Fruit fly (Drosophila melanogaster) whole organism, embryonic: ENCODE results near the gene CG8944.

ENCODE experiments used
- Adf1 ChIP-seq: fragments of 200-800 bp; sonication (Bioruptor generic); IDR thresholded peaks from 2 replicates; pipeline ENCODE4 v1.3.6; 2022; ENCODE audit warnings: missing biosample characterization, missing genetic modification characterization
- Antp ChIP-seq: fragments of 200-800 bp; sonication (Bioruptor generic); optimal IDR thresholded peaks from 3 replicates; lab custom pipeline; 2016; ENCODE audit warnings: missing biosample characterization, missing genetic modification characterization
- Bteb2 ChIP-seq: fragments of 200-800 bp; sonication (Bioruptor generic); optimal IDR thresholded peaks from 2 replicates; lab custom pipeline; 2016; ENCODE audit warnings: missing biosample characterization, missing genetic modification characterization
- CG10979 ChIP-seq: fragments of 200-800 bp; sonication (Bioruptor generic); optimal IDR thresholded peaks from 2 replicates; lab custom pipeline; 2018; ENCODE audit warnings: missing biosample characterization, mild to moderate bottlenecking, missing genetic modification characterization, moderate library complexity
- CG11695 ChIP-seq: fragments of 200-800 bp; sonication (Bioruptor generic); IDR thresholded peaks from 3 replicates; pipeline ENCODE4 v1.3.6; 2022; ENCODE audit warnings: missing biosample characterization, missing genetic modification characterization
- CG12155 ChIP-seq: fragments of 200-800 bp; sonication (Bioruptor generic); optimal IDR thresholded peaks from 3 replicates; lab custom pipeline; 2016; ENCODE audit warnings: missing biosample characterization, missing genetic modification characterization
- CG14860 ChIP-seq: fragments of 200-800 bp; sonication (Bioruptor generic); IDR thresholded peaks from 3 replicates; pipeline ENCODE4 v1.3.6; 2022; ENCODE audit warnings: missing biosample characterization, missing genetic modification characterization; ENCODE audit not compliant: partially characterized antibody
- CG15479 ChIP-seq: fragments of 200-800 bp; sonication (Bioruptor generic); optimal IDR thresholded peaks from 3 replicates; lab custom pipeline; 2019; ENCODE audit warnings: missing biosample characterization, mild to moderate bottlenecking, missing genetic modification characterization, moderate library complexity
- CG15696 ChIP-seq: fragments of 200-800 bp; sonication (Bioruptor generic); optimal IDR thresholded peaks from 2 replicates; lab custom pipeline; 2019; ENCODE audit warnings: missing biosample characterization, mild to moderate bottlenecking, missing genetic modification characterization, moderate library complexity
- CG1647 ChIP-seq: fragments of 200-800 bp; sonication (Bioruptor generic); optimal IDR thresholded peaks from 3 replicates; lab custom pipeline; 2016; ENCODE audit warnings: missing biosample characterization, missing genetic modification characterization
- CG18011 ChIP-seq: fragments of 200-800 bp; sonication (Bioruptor generic); optimal IDR thresholded peaks from 2 replicates; lab custom pipeline; 2017; ENCODE audit warnings: missing biosample characterization, missing genetic modification characterization, mild to moderate bottlenecking, moderate library complexity, missing genotype
- CG30020 ChIP-seq: fragments of 200-800 bp; optimal IDR thresholded peaks from 2 replicates; lab custom pipeline; 2019; ENCODE audit warnings: missing biosample characterization, mild to moderate bottlenecking, missing genetic modification characterization, moderate library complexity
- CG30403 ChIP-seq: fragments of 200-800 bp; sonication (Bioruptor generic); optimal IDR thresholded peaks from 3 replicates; lab custom pipeline; 2016; ENCODE audit warnings: missing biosample characterization, missing genetic modification characterization
- CG32532 ChIP-seq: fragments of 200-800 bp; sonication (Bioruptor generic); IDR thresholded peaks from 2 replicates; pipeline ENCODE4 v1.3.6; 2022; ENCODE audit warnings: missing biosample characterization, missing genetic modification characterization
- CG32772 ChIP-seq: fragments of 200-800 bp; sonication (Bioruptor generic); IDR thresholded peaks from 2 replicates; pipeline ENCODE4 v1.3.6; 2022; ENCODE audit warnings: missing biosample characterization, missing genetic modification characterization
- CG33213 ChIP-seq: fragments of 200-800 bp; sonication (Bioruptor generic); optimal IDR thresholded peaks from 3 replicates; lab custom pipeline; 2016; ENCODE audit warnings: missing biosample characterization, missing genetic modification characterization
- CG4360 ChIP-seq: fragments of 200-800 bp; sonication (Bioruptor generic); IDR thresholded peaks from 2 replicates; pipeline ENCODE4 v1.3.6; 2022; ENCODE audit warnings: missing biosample characterization, missing genetic modification characterization
- CG4404 ChIP-seq: fragments of 200-800 bp; sonication (Bioruptor generic); IDR thresholded peaks from 2 replicates; pipeline ENCODE4 v1.3.6; 2022; ENCODE audit warnings: missing biosample characterization, missing genetic modification characterization
- CG4820 ChIP-seq: fragments of 200-800 bp; sonication (Bioruptor generic); optimal IDR thresholded peaks from 3 replicates; lab custom pipeline; 2016; ENCODE audit warnings: missing biosample characterization, missing genetic modification characterization
- CG6683 ChIP-seq: fragments of 200-800 bp; sonication (Bioruptor generic); optimal IDR thresholded peaks from 2 replicates; lab custom pipeline; 2017; ENCODE audit warnings: missing biosample characterization, mild to moderate bottlenecking, missing genetic modification characterization, missing genetic modification reagents
- CG7928 ChIP-seq: fragments of 200-800 bp; sonication (Bioruptor generic); optimal IDR thresholded peaks from 2 replicates; lab custom pipeline; 2017; ENCODE audit warnings: missing biosample characterization, mild to moderate bottlenecking, missing genetic modification characterization
- CG8359 ChIP-seq: fragments of 200-800 bp; sonication (Bioruptor generic); optimal IDR thresholded peaks from 2 replicates; lab custom pipeline; 2017; ENCODE audit warnings: missing biosample characterization, mild to moderate bottlenecking, missing genetic modification characterization, borderline replicate concordance
- Camta ChIP-seq: fragments of 200-800 bp; sonication (Bioruptor generic); optimal IDR thresholded peaks from 2 replicates; lab custom pipeline; 2016; ENCODE audit warnings: missing biosample characterization, missing genetic modification characterization
- Chrac-16 ChIP-seq: fragments of 200-800 bp; sonication (Bioruptor generic); optimal IDR thresholded peaks from 3 replicates; lab custom pipeline; 2016; ENCODE audit warnings: missing biosample characterization, missing genetic modification characterization
- CrebB ChIP-seq: fragments of 200-800 bp; sonication (Bioruptor generic); optimal IDR thresholded peaks from 3 replicates; lab custom pipeline; 2018; ENCODE audit warnings: missing biosample characterization, mild to moderate bottlenecking, missing genetic modification characterization
- Elba2 ChIP-seq: fragments of 200-800 bp; sonication (Bioruptor generic); optimal IDR thresholded peaks from 3 replicates; lab custom pipeline; 2016; ENCODE audit warnings: missing biosample characterization, missing genetic modification characterization
- HLHmδ ChIP-seq: fragments of 200-800 bp; sonication (Bioruptor generic); optimal IDR thresholded peaks from 2 replicates; lab custom pipeline; 2018; ENCODE audit warnings: missing biosample characterization, mild to moderate bottlenecking, missing genetic modification characterization, moderate library complexity
- Lpt ChIP-seq: fragments of >200 bp; optimal IDR thresholded peaks from 2 replicates; lab custom pipeline; 2018; ENCODE audit warnings: missing biosample characterization, missing genetic modification characterization
- NC2α ChIP-seq: fragments of 200-800 bp; sonication (Bioruptor generic); optimal IDR thresholded peaks from 2 replicates; lab custom pipeline; 2016; ENCODE audit warnings: missing biosample characterization, missing genetic modification characterization
- Neu2 ChIP-seq: fragments of 200-800 bp; sonication (Bioruptor generic); optimal IDR thresholded peaks from 3 replicates; lab custom pipeline; 2016; ENCODE audit warnings: missing biosample characterization, missing genetic modification characterization, borderline replicate concordance
- NfI ChIP-seq: fragments of 200-800 bp; sonication (Bioruptor generic); optimal IDR thresholded peaks from 3 replicates; lab custom pipeline; 2018; ENCODE audit warnings: missing biosample characterization, mild to moderate bottlenecking, missing genetic modification characterization, moderate library complexity
- Scr ChIP-seq: fragments of 200-800 bp; sonication (Bioruptor generic); IDR thresholded peaks from 2 replicates; pipeline ENCODE4 v1.3.6; 2022; ENCODE audit warnings: missing biosample characterization, missing genetic modification characterization; ENCODE audit not compliant: partially characterized antibody
- Sin3A ChIP-seq: fragments of >200 bp; optimal IDR thresholded peaks from 2 replicates; lab custom pipeline; 2018
- Stat92E ChIP-seq, 3 experiments: fragments of >200 bp in 2 of 3; fragments of 200-800 bp in 1 of 3; sonication (Bioruptor generic) in 1 of 3; optimal IDR thresholded peaks; 2 replicates each; lab custom pipeline; 2017 to 2019; ENCODE audit warnings: missing biosample characterization in 3 of 3, missing genetic modification characterization in 3 of 3, mild to moderate bottlenecking in 1 of 3, moderate library complexity in 1 of 3
- bab2 ChIP-seq: fragments of 200-800 bp; sonication (Bioruptor generic); optimal IDR thresholded peaks from 2 replicates; lab custom pipeline; 2016; ENCODE audit warnings: missing biosample characterization, missing genetic modification characterization
- grau ChIP-seq: fragments of 200-800 bp; optimal IDR thresholded peaks from 3 replicates; lab custom pipeline; 2019; ENCODE audit warnings: missing biosample characterization, mild to moderate bottlenecking, missing genetic modification characterization, moderate library complexity
- ham ChIP-seq: fragments of 200-800 bp; sonication (Bioruptor generic); IDR thresholded peaks from 2 replicates; pipeline ENCODE4 v1.3.6; 2022; ENCODE audit warnings: missing biosample characterization, missing genetic modification characterization
- hb ChIP-seq: fragments of 200-800 bp; sonication (Bioruptor generic); IDR thresholded peaks from 3 replicates; pipeline ENCODE4 v1.3.6; 2022; ENCODE audit warnings: missing biosample characterization, missing genetic modification characterization; ENCODE audit not compliant: partially characterized antibody
- hbn ChIP-seq: fragments of 200-800 bp; sonication (Bioruptor generic); IDR thresholded peaks from 2 replicates; pipeline ENCODE4 v1.3.6; 2022; ENCODE audit warnings: missing biosample characterization, missing genetic modification characterization; ENCODE audit not compliant: partially characterized antibody
- inv ChIP-seq: fragments of 200-800 bp; sonication (Bioruptor generic); IDR thresholded peaks from 2 replicates; pipeline ENCODE4 v1.3.6; 2022; ENCODE audit warnings: missing biosample characterization, missing genetic modification characterization; ENCODE audit not compliant: partially characterized antibody
- lmd ChIP-seq: fragments of 200-800 bp; sonication (Bioruptor generic); IDR thresholded peaks from 2 replicates; pipeline ENCODE4 v1.3.6; 2022; ENCODE audit warnings: missing biosample characterization, missing genetic modification characterization
- lola ChIP-seq, 3 experiments: fragments of >200 bp in 2 of 3; fragments of 200-800 bp in 1 of 3; sonication (Bioruptor generic) in 1 of 3; optimal IDR thresholded peaks; 2 replicates each; lab custom pipeline; 2017 to 2019; ENCODE audit warnings: missing biosample characterization in 3 of 3, missing genetic modification characterization in 3 of 3, mild to moderate bottlenecking in 1 of 3, moderate library complexity in 1 of 3
- maf-S ChIP-seq: fragments of 200-800 bp; sonication (Bioruptor generic); optimal IDR thresholded peaks from 2 replicates; lab custom pipeline; 2016; ENCODE audit warnings: missing biosample characterization, missing genetic modification characterization
- mam ChIP-seq: fragments of 200-800 bp; sonication (Bioruptor generic); optimal IDR thresholded peaks from 3 replicates; lab custom pipeline; 2016; ENCODE audit warnings: missing biosample characterization, missing genetic modification characterization
- seq ChIP-seq: fragments of 200-800 bp; sonication (Bioruptor generic); IDR thresholded peaks from 2 replicates; pipeline ENCODE4 v1.3.6; 2022; ENCODE audit warnings: missing biosample characterization, missing genetic modification characterization
- sima ChIP-seq: fragments of 200-800 bp; sonication (Bioruptor generic); optimal IDR thresholded peaks from 2 replicates; lab custom pipeline; 2016; ENCODE audit warnings: missing biosample characterization, missing genetic modification characterization
- sisA ChIP-seq: fragments of 200-800 bp; sonication (Bioruptor generic); IDR thresholded peaks from 2 replicates; pipeline ENCODE4 v1.3.6; 2022; ENCODE audit warnings: missing biosample characterization, missing genetic modification characterization
- sug ChIP-seq: fragments of 200-800 bp; optimal IDR thresholded peaks from 2 replicates; lab custom pipeline; 2019; ENCODE audit warnings: missing biosample characterization, mild to moderate bottlenecking, missing genetic modification characterization, moderate library complexity
- unc-4 ChIP-seq: fragments of 200-800 bp; sonication (Bioruptor generic); IDR thresholded peaks from 2 replicates; pipeline ENCODE4 v1.3.6; 2022; ENCODE audit warnings: missing biosample characterization, missing genetic modification characterization; ENCODE audit not compliant: partially characterized antibody
- unpg ChIP-seq: fragments of 200-800 bp; sonication (Bioruptor generic); optimal IDR thresholded peaks from 3 replicates; lab custom pipeline; 2018; ENCODE audit warnings: missing biosample characterization, mild to moderate bottlenecking, missing genetic modification characterization, moderate library complexity

The CG8944 gene

DNA sequence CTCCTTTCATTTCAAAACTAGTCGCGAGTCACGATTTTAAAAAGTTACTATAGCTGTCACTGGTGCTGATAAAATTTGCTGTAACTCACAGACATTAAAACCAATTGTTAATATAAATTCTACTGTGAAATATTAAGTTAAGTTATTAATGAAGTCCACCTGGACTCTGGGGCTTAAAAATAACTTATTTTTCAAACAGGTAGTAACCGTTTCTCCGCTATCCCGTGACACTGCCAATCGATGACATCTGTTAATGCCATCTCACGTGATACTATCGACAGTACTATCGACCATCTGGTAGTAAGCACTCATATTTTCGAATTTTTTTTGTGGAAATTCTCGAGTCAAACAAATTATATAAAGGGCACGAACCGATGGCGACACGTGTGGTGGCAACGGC, 12.0 kb downstream of the CG8944 start, which contains the start of the genes CG12379 and MagR (continued):
- TF ChIP-seq CG8359 (GFP tag; lab: Kevin White, UChicago) = no peak
- no peak for TF ChIP-seq Stat92E (GFP tag; optimal IDR thresholded peaks at IDR 0.05; lab: Kevin White, UChicago)
- TF ChIP-seq maf-S = peak; percentile 29
- TF ChIP-seq CG15696 = peak; percentile 59
- TF ChIP-seq Bteb2 (GFP tag; lab: Kevin White, UChicago) = peak; percentile 16
- TF ChIP-seq CG14860 (GFP tag; lab: Robert Waterston, UW) = peak; percentile 77
- TF ChIP-seq sisA (GFP tag; lab: Robert Waterston, UW) = peak; percentile 58
- TF ChIP-seq CG6683 (GFP tag; lab: Kevin White, UChicago) = no peak
- TF ChIP-seq CG30020 (tag; lab: Kevin White, UChicago) = peak; percentile 75
- TF ChIP-seq unc-4 (GFP tag; lab: Robert Waterston, UW) = peak; percentile 78
- no peak for TF ChIP-seq CG4360 (GFP tag; lab: Robert Waterston, UW)
- TF ChIP-seq inv (GFP tag; lab: Robert Waterston, UW) = peak; percentile 78
- peak; percentile 30 for TF ChIP-seq CG10979 (tag; lab: Kevin White, UChicago)
- peak; percentile 66 for TF ChIP-seq hbn (GFP tag; lab: Robert Waterston, UW)
- TF ChIP-seq lmd (GFP tag; lab: Robert Waterston, UW) = peak; percentile 62
- TF ChIP-seq CG30403 = peak; percentile 74
- peak; percentile 25 for TF ChIP-seq CG18011 (GFP tag; lab: Kevin White, UChicago)
- TF ChIP-seq CG33213 = peak; percentile 27
- TF ChIP-seq sima = no peak
- no peak for TF ChIP-seq CG15479 (GFP tag; lab: Kevin White, UChicago)
- peak; percentile 55 for TF ChIP-seq Camta (GFP tag; lab: Kevin White, UChicago)
- peak; percentile 8 for TF ChIP-seq Elba2
- TF ChIP-seq Neu2 (GFP tag; lab: Kevin White, UChicago) = peak; percentile 98
- TF ChIP-seq CG7928 (GFP tag; lab: Kevin White, UChicago) = peak; percentile 10
- peak; percentile 55; the same call in 1 of the 2 replicates for TF ChIP-seq CG4404 (GFP tag; lab: Robert Waterston, UW)
- peak; percentile 51 for TF ChIP-seq Antp (GFP tag; lab: Kevin White, UChicago)
- TF ChIP-seq HLHmδ (GFP tag; lab: Kevin White, UChicago) = no peak
- TF ChIP-seq Adf1 (GFP tag; lab: Robert Waterston, UW) = 0 out of 2 replicates have a peak, but pooled peaks have one; percentile 20
- peak; percentile 45 for TF ChIP-seq CG1647 (GFP tag; lab: Kevin White, UChicago)
- no peak for TF ChIP-seq unpg (GFP tag; lab: Kevin White, UChicago)
- TF ChIP-seq Lpt (GFP tag; lab: Kevin White, UChicago) = no peak
- peak; percentile 59 for TF ChIP-seq bab2
- peak; percentile 70; the same call in 1 of the 3 replicates for TF ChIP-seq hb (GFP tag; lab: Robert Waterston, UW)
- TF ChIP-seq CG32532 (GFP tag; lab: Robert Waterston, UW) = peak; percentile 46; the same call in 1 of the 2 replicates
- peak; percentile 53; the same call in 1 of the 2 replicates for TF ChIP-seq CG32772
- peak; percentile 57 for TF ChIP-seq Chrac-16 (GFP tag; lab: Kevin White, UChicago)
- TF ChIP-seq mam (GFP tag; lab: Kevin White, UChicago) = peak; percentile 72
- TF ChIP-seq grau = peak; percentile 70
- no peak for TF ChIP-seq CG4820 (GFP tag; lab: Kevin White, UChicago)
- no peak for TF ChIP-seq seq (GFP tag; lab: Robert Waterston, UW)
- TF ChIP-seq Sin3A (lab: Kevin White, UChicago) = peak; percentile 58
- TF ChIP-seq Scr = peak; percentile 83
- peak in 1 of 3 experiments; percentile 53 for TF ChIP-seq lola (GFP tag; optimal IDR thresholded peaks at IDR 0.05; lab: Kevin White, UChicago)
- TF ChIP-seq sug (tag; lab: Kevin White, UChicago) = peak; percentile 83
- no peak for TF ChIP-seq CG12155
- no peak for TF ChIP-seq CG11695 (GFP tag; lab: Robert Waterston, UW)
- no peak for TF ChIP-seq NC2α (GFP tag; lab: Kevin White, UChicago)
- TF ChIP-seq NfI (GFP tag; lab: Kevin White, UChicago) = peak; percentile 56
- no peak for TF ChIP-seq ham (GFP tag; lab: Robert Waterston, UW)
- peak; percentile 28 for TF ChIP-seq CrebB (tag; lab: Kevin White, UChicago)
